Fruit fly (Drosophila melanogaster) whole organism, embryonic: ENCODE measurements around the gene Ubi-p63E.

Source experiments
- B-H2 ChIP-seq: fragments of 200-800 bp; sonication (Bioruptor generic); optimal IDR thresholded peaks from 2 replicates; lab custom pipeline; 2018; ENCODE audit warnings: missing biosample characterization, mild to moderate bottlenecking, missing genetic modification characterization
- CG10274 ChIP-seq: fragments of 200-800 bp; sonication (Bioruptor generic); optimal IDR thresholded peaks from 3 replicates; lab custom pipeline; 2017; ENCODE audit warnings: missing biosample characterization, mild to moderate bottlenecking, missing genetic modification characterization
- CG10462 ChIP-seq: fragments of 200-800 bp; sonication (Bioruptor generic); optimal IDR thresholded peaks from 2 replicates; lab custom pipeline; 2016; ENCODE audit warnings: missing biosample characterization, missing genetic modification characterization
- CG12155 ChIP-seq: fragments of 200-800 bp; sonication (Bioruptor generic); optimal IDR thresholded peaks from 3 replicates; lab custom pipeline; 2016; ENCODE audit warnings: missing biosample characterization, missing genetic modification characterization
- CG12744 ChIP-seq: fragments of 200-800 bp; sonication (Bioruptor generic); optimal IDR thresholded peaks from 2 replicates; lab custom pipeline; 2016; ENCODE audit warnings: missing biosample characterization, missing genetic modification characterization
- CG1647 ChIP-seq: fragments of 200-800 bp; sonication (Bioruptor generic); optimal IDR thresholded peaks from 3 replicates; lab custom pipeline; 2016; ENCODE audit warnings: missing biosample characterization, missing genetic modification characterization
- CG1832 ChIP-seq: fragments of 200-800 bp; sonication (Bioruptor generic); optimal IDR thresholded peaks from 2 replicates; lab custom pipeline; 2017; ENCODE audit warnings: missing biosample characterization, mild to moderate bottlenecking, missing genetic modification characterization, inconsistent platforms
- CG2202 ChIP-seq: fragments of 200-800 bp; sonication (Bioruptor generic); optimal IDR thresholded peaks from 2 replicates; lab custom pipeline; 2018; ENCODE audit warnings: missing biosample characterization, mild to moderate bottlenecking, missing genetic modification characterization
- CG2875 ChIP-seq: fragments of 200-800 bp; sonication (Bioruptor generic); optimal IDR thresholded peaks from 2 replicates; lab custom pipeline; 2017; ENCODE audit warnings: missing biosample characterization, mild to moderate bottlenecking, missing genetic modification characterization, missing genetic modification reagents
- CG6272 ChIP-seq: fragments of 200-800 bp; sonication (Bioruptor generic); IDR thresholded peaks from 2 replicates; pipeline ENCODE4 v1.3.6; 2022; ENCODE audit warnings: missing biosample characterization, missing genetic modification characterization
- CG7372 ChIP-seq: fragments of 200-800 bp; sonication (Bioruptor generic); IDR thresholded peaks from 2 replicates; pipeline ENCODE4 v1.3.6; 2022; ENCODE audit warnings: missing biosample characterization, missing genetic modification characterization
- CG7987 ChIP-seq: fragments of 200-800 bp; sonication (Bioruptor generic); optimal IDR thresholded peaks from 2 replicates; lab custom pipeline; 2018; ENCODE audit warnings: missing biosample characterization, mild to moderate bottlenecking, missing genetic modification characterization, moderate library complexity
- CG8765 ChIP-seq: fragments of 200-800 bp; sonication (Bioruptor generic); IDR thresholded peaks from 2 replicates; pipeline ENCODE4 v1.3.6; 2022; ENCODE audit warnings: missing biosample characterization, missing genetic modification characterization
- CG8924 ChIP-seq: fragments of 200-800 bp; optimal IDR thresholded peaks from 3 replicates; lab custom pipeline; 2019; ENCODE audit warnings: missing biosample characterization, mild to moderate bottlenecking, missing genetic modification characterization, moderate library complexity
- Dip3 ChIP-seq: fragments of 200-800 bp; sonication (Bioruptor generic); optimal IDR thresholded peaks from 3 replicates; lab custom pipeline; 2016; ENCODE audit warnings: missing biosample characterization, missing genetic modification characterization
- E2f2 ChIP-seq: fragments of 200-800 bp; sonication (Bioruptor generic); IDR thresholded peaks from 2 replicates; pipeline ENCODE4 v1.3.6; 2022; ENCODE audit warnings: missing biosample characterization, missing genetic modification characterization
- GATAe ChIP-seq: fragments of 200-800 bp; sonication (Bioruptor generic); conservative IDR thresholded peaks from 2 replicates; pipeline ENCODE4 v1.3.6; 2022; ENCODE audit warnings: missing biosample characterization, missing genetic modification characterization
- Hr78 ChIP-seq, 2 experiments: fragments of 200-800 bp in 1 of 2; fragments of >200 bp in 1 of 2; sonication (Bioruptor generic) in 1 of 2; optimal IDR thresholded peaks; 2 replicates each; lab custom pipeline; 2017 to 2019; ENCODE audit warnings: missing biosample characterization in 2 of 2, missing genetic modification characterization in 2 of 2, mild to moderate bottlenecking in 1 of 2, moderate library complexity in 1 of 2
- MBD-R2 ChIP-seq: fragments of 200-800 bp; sonication (Bioruptor generic); IDR thresholded peaks from 2 replicates; pipeline ENCODE4 v1.3.6; 2022; ENCODE audit warnings: missing biosample characterization, missing genetic modification characterization
- MESR4 ChIP-seq: fragments of 200-800 bp; sonication (Bioruptor generic); optimal IDR thresholded peaks from 2 replicates; lab custom pipeline; 2018; ENCODE audit warnings: missing biosample characterization, mild to moderate bottlenecking, missing genetic modification characterization, moderate library complexity
- Mad ChIP-seq: fragments of 200-800 bp; sonication (Bioruptor generic); optimal IDR thresholded peaks from 2 replicates; lab custom pipeline; 2016; ENCODE audit warnings: missing biosample characterization, missing genetic modification characterization
- NfI ChIP-seq: fragments of 200-800 bp; sonication (Bioruptor generic); optimal IDR thresholded peaks from 3 replicates; lab custom pipeline; 2018; ENCODE audit warnings: missing biosample characterization, mild to moderate bottlenecking, missing genetic modification characterization, moderate library complexity
- Oaz ChIP-seq: fragments of 200-800 bp; sonication (Bioruptor generic); IDR thresholded peaks from 2 replicates; pipeline ENCODE4 v1.3.6; 2022; ENCODE audit warnings: missing biosample characterization, missing genetic modification characterization
- Pdp1 ChIP-seq, 2 experiments: fragments of 200-800 bp; sonication (Bioruptor generic); optimal IDR thresholded peaks; 3 replicates each; lab custom pipeline; 2016; ENCODE audit warnings: missing biosample characterization in 2 of 2, missing genetic modification characterization in 2 of 2, mild to moderate bottlenecking in 1 of 2, moderate library complexity in 1 of 2
- Trl ChIP-seq, 3 experiments: fragments of >200 bp in 2 of 3; fragments of 200-800 bp in 1 of 3; sonication (Bioruptor generic) in 1 of 3; optimal IDR thresholded peaks; 2 replicates in 1 of 3; 3 replicates in 2 of 3; lab custom pipeline; 2016 to 2017; ENCODE audit warnings: missing biosample characterization in 1 of 3, missing genetic modification characterization in 1 of 3
- Xbp1 ChIP-seq: fragments of 200-800 bp; sonication (Bioruptor generic); optimal IDR thresholded peaks from 3 replicates; lab custom pipeline; 2016; ENCODE audit warnings: missing biosample characterization, mild to moderate bottlenecking, missing genetic modification characterization
- ato ChIP-seq: fragments of 200-800 bp; sonication (Bioruptor generic); IDR thresholded peaks from 2 replicates; pipeline ENCODE4 v1.3.6; 2022; ENCODE audit warnings: missing biosample characterization, missing genetic modification characterization; ENCODE audit not compliant: partially characterized antibody
- cas ChIP-seq: fragments of 200-800 bp; sonication (Bioruptor generic); IDR thresholded peaks from 2 replicates; pipeline ENCODE4 v1.3.6; 2022; ENCODE audit warnings: missing biosample characterization, missing genetic modification characterization
- cg ChIP-seq: fragments of 200-800 bp; sonication (Bioruptor generic); optimal IDR thresholded peaks from 3 replicates; lab custom pipeline; 2019; ENCODE audit warnings: missing biosample characterization, mild to moderate bottlenecking, missing genetic modification characterization, moderate library complexity
- disco-r ChIP-seq: fragments of 200-800 bp; sonication (Bioruptor generic); optimal IDR thresholded peaks from 2 replicates; lab custom pipeline; 2016; ENCODE audit warnings: missing biosample characterization, missing genetic modification characterization
- ftz-f1 ChIP-seq: fragments of 200-800 bp; sonication (Bioruptor generic); optimal IDR thresholded peaks from 2 replicates; lab custom pipeline; 2016; ENCODE audit warnings: missing biosample characterization, missing genetic modification characterization
- nau ChIP-seq: fragments of 200-800 bp; sonication (Bioruptor generic); optimal IDR thresholded peaks from 3 replicates; lab custom pipeline; 2017; ENCODE audit warnings: missing biosample characterization, mild to moderate bottlenecking, missing genetic modification characterization, missing genetic modification reagents
- odd ChIP-seq: fragments of 200-800 bp; sonication (Bioruptor generic); optimal IDR thresholded peaks from 2 replicates; lab custom pipeline; 2017; ENCODE audit warnings: missing biosample characterization, mild to moderate bottlenecking, missing genetic modification characterization
- pho ChIP-seq: fragments of 200-800 bp; sonication (Bioruptor generic); optimal IDR thresholded peaks from 2 replicates; lab custom pipeline; 2016; ENCODE audit warnings: missing biosample characterization, missing genetic modification characterization
- prd ChIP-seq, 3 experiments: fragments of >200 bp in 2 of 3; fragments of 200-800 bp in 1 of 3; sonication (Bioruptor generic) in 1 of 3; optimal IDR thresholded peaks in 2 of 3; IDR thresholded peaks in 1 of 3; 2 replicates in 2 of 3; 3 replicates in 1 of 3; pipeline versions ENCODE4 v1.3.6 to Lab custom; 2017 to 2022; ENCODE audit warnings: missing biosample characterization in 1 of 3, missing genetic modification characterization in 1 of 3
- sens ChIP-seq: fragments of 200-800 bp; sonication (Bioruptor generic); peaks from one replicate; lab custom pipeline; 2016; ENCODE audit warnings: missing biosample characterization, missing genetic modification characterization
- seq ChIP-seq: fragments of 200-800 bp; sonication (Bioruptor generic); IDR thresholded peaks from 2 replicates; pipeline ENCODE4 v1.3.6; 2022; ENCODE audit warnings: missing biosample characterization, missing genetic modification characterization
- sr ChIP-seq: fragments of 200-800 bp; sonication (Bioruptor generic); IDR thresholded peaks from 3 replicates; pipeline ENCODE4 v1.3.6; 2022; ENCODE audit warnings: missing biosample characterization, missing genetic modification characterization
- trh ChIP-seq: fragments of 200-800 bp; sonication (Bioruptor generic); optimal IDR thresholded peaks from 2 replicates; lab custom pipeline; 2016; ENCODE audit warnings: missing biosample characterization, missing genetic modification characterization
- vvl ChIP-seq: fragments of 200-800 bp; sonication (Bioruptor generic); IDR thresholded peaks from 2 replicates; pipeline ENCODE4 v1.3.6; 2022; ENCODE audit warnings: missing biosample characterization, missing genetic modification characterization

Ubi-p63E gene

dm6 chr3L:3935567-3936207, 32.7 kb upstream of the Ubi-p63E start, which contains the start of gene Eip63F-1 (continued):
- TF ChIP-seq Xbp1 (GFP tag; lab: Kevin White, UChicago) = peak; percentile 63
- no peak for TF ChIP-seq CG7987 (GFP tag; lab: Kevin White, UChicago)
- TF ChIP-seq, all 482 proteins: peak for 203

dm6 chr3L:3934110-3934509, 31.1 kb upstream of the Ubi-p63E start:
- TF ChIP-seq disco-r (GFP tag; lab: Kevin White, UChicago) (no peak), E2f2 (GFP tag; lab: Robert Waterston, UW) (no peak), ato (no peak), CG12155 (no peak), pho (GFP tag; lab: Kevin White, UChicago) (no peak), Mad (GFP tag; lab: Kevin White, UChicago) (no peak), CG7372 (peak; percentile 77), MESR4 (GFP tag; lab: Kevin White, UChicago) (no peak), MBD-R2 (no peak), ftz-f1 (GFP tag; lab: Kevin White, UChicago) (no peak), CG12744 (GFP tag; lab: Kevin White, UChicago) (no peak), sens (peak; percentile 70), cas (GFP tag; lab: Robert Waterston, UW) (no peak), trh (GFP tag; lab: Kevin White, UChicago) (no peak), Dip3 (GFP tag; lab: Kevin White, UChicago) (no peak), seq (GFP tag; lab: Robert Waterston, UW) (no peak), NfI (GFP tag; lab: Kevin White, UChicago) (no peak), CG2202 (tag; lab: Kevin White, UChicago) (no peak), CG6272 (GFP tag; lab: Robert Waterston, UW) (no peak), CG1647 (GFP tag; lab: Kevin White, UChicago) (no peak), odd (GFP tag; lab: Kevin White, UChicago) (no peak), CG2875 (GFP tag; lab: Kevin White, UChicago) (no peak), Oaz (no peak), sr (GFP tag; lab: Robert Waterston, UW) (no peak), CG10274 (GFP tag; lab: Kevin White, UChicago) (no peak), cg (GFP tag; lab: Kevin White, UChicago) (no peak), CG10462 (GFP tag; lab: Kevin White, UChicago) (no peak), Hr78 (GFP tag; optimal IDR thresholded peaks at IDR 0.05; lab: Kevin White, UChicago) (peak in 1 of 2 experiments; percentile 27), CG1832 (no peak), prd (optimal IDR thresholded peaks at IDR 0.05; lab: Kevin White, UChicago) (no peak), prd (GFP tag; IDR thresholded peaks at IDR 0.05; lab: Robert Waterston, UW) (peak; percentile 15; the same call in 1 of the 3 replicates), CG8765 (GFP tag; lab: Robert Waterston, UW) (no peak), CG8924 (no peak), B-H2 (GFP tag; lab: Kevin White, UChicago) (no peak), Pdp1 (GFP tag; optimal IDR thresholded peaks at IDR 0.05; lab: Kevin White, UChicago) (peak in 1 of 2 experiments; percentile 58), Trl (optimal IDR thresholded peaks at IDR 0.05; lab: Kevin White, UChicago) (no peak), Trl (GFP tag; optimal IDR thresholded peaks at IDR 0.05; lab: Kevin White, UChicago) (no peak), nau (GFP tag; lab: Kevin White, UChicago) (peak; percentile 82), GATAe (GFP tag; lab: Robert Waterston, UW) (no peak), vvl (GFP tag; lab: Robert Waterston, UW) (no peak)
